Fruit fly (Drosophila melanogaster) whole organism, pupa: ENCODE measurements around the gene CG10194.

Experiments
- CG10348 ChIP-seq: fragments of 200-800 bp; sonication (Bioruptor generic); IDR thresholded peaks from 2 replicates; pipeline ENCODE4 v1.3.6; 2022; ENCODE audit warnings: missing biosample characterization, missing genetic modification characterization
- CG15710 ChIP-seq: fragments of 200-800 bp; sonication (Bioruptor generic); optimal IDR thresholded peaks from 2 replicates; lab custom pipeline; 2018; ENCODE audit warnings: missing biosample characterization, mild to moderate bottlenecking, missing genetic modification characterization, moderate library complexity
- CG17806 ChIP-seq: fragments of 200-800 bp; sonication (Bioruptor generic); optimal IDR thresholded peaks from 2 replicates; lab custom pipeline; 2018; ENCODE audit warnings: missing biosample characterization, mild to moderate bottlenecking, missing genetic modification characterization, moderate library complexity
- CG32121 ChIP-seq: fragments of 200-800 bp; sonication (Bioruptor generic); IDR thresholded peaks from 2 replicates; pipeline ENCODE4 v1.3.6; 2022; ENCODE audit warnings: missing biosample characterization, missing genetic modification characterization
- CG34367 ChIP-seq: fragments of 200-800 bp; sonication (Bioruptor generic); optimal IDR thresholded peaks from 2 replicates; lab custom pipeline; 2018; ENCODE audit warnings: missing biosample characterization, mild to moderate bottlenecking, missing genetic modification characterization
- CG4496 ChIP-seq: fragments of 200-800 bp; sonication (Bioruptor generic); IDR thresholded peaks from 3 replicates; pipeline ENCODE4 v1.3.6; 2022; ENCODE audit warnings: missing biosample characterization, missing genetic modification characterization
- CG8159 ChIP-seq: fragments of 200-800 bp; sonication (Bioruptor generic); optimal IDR thresholded peaks from 3 replicates; lab custom pipeline; 2018; ENCODE audit warnings: missing biosample characterization, mild to moderate bottlenecking, missing genetic modification characterization, moderate library complexity
- CG8301 ChIP-seq: fragments of 200-800 bp; sonication (Bioruptor generic); optimal IDR thresholded peaks from 2 replicates; lab custom pipeline; 2018; ENCODE audit warnings: missing biosample characterization, mild to moderate bottlenecking, missing genetic modification characterization
- CG9948 ChIP-seq: fragments of 200-800 bp; sonication (Bioruptor generic); optimal IDR thresholded peaks from 2 replicates; lab custom pipeline; 2018; ENCODE audit warnings: missing biosample characterization, mild to moderate bottlenecking, missing genetic modification characterization, moderate library complexity
- D1 ChIP-seq: fragments of 200-800 bp; sonication (Bioruptor generic); optimal IDR thresholded peaks from 2 replicates; lab custom pipeline; 2018; ENCODE audit warnings: missing biosample characterization, mild to moderate bottlenecking, missing genetic modification characterization, moderate library complexity
- EcR ChIP-seq: fragments of 200-800 bp; sonication (Bioruptor generic); optimal IDR thresholded peaks from 3 replicates; lab custom pipeline; 2019; ENCODE audit warnings: missing biosample characterization, missing genetic modification characterization, mild to moderate bottlenecking, moderate library complexity, missing genetic modification reagents
- Ets98B ChIP-seq: fragments of 200-800 bp; sonication (Bioruptor generic); IDR thresholded peaks from 2 replicates; pipeline ENCODE4 v1.3.6; 2022; ENCODE audit warnings: missing biosample characterization, missing genetic modification characterization
- Pif1B ChIP-seq: fragments of 200-800 bp; sonication (Bioruptor generic); optimal IDR thresholded peaks from 3 replicates; lab custom pipeline; 2016; ENCODE audit warnings: missing biosample characterization, missing genetic modification characterization
- Snoo ChIP-seq: fragments of 200-800 bp; sonication (Bioruptor generic); optimal IDR thresholded peaks from 3 replicates; lab custom pipeline; 2017; ENCODE audit warnings: missing biosample characterization, mild to moderate bottlenecking, missing genetic modification characterization, inconsistent platforms

DNA sequence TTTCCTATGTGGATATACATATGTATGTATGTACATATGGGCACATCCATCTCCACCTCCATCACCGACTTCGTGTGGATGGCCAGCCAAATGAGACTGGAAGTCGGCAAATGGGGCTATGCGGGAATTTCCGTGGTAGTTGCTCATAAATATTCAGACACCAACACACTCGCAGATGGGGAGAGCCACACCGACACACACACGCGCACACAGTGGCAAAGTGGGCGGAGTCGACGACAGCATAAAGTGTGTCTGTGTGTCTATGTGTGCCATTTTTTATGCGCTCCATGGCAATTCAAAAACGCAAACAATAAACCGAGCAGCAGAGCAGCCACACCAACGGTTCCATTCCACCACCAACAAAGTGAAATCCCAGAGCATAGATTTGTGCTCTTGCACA, 27.0 kb downstream of the CG10194 start:
- TF ChIP-seq CG34367 (no peak), Pif1B (GFP tag; lab: Kevin White, UChicago) (no peak), Snoo (tag; lab: Kevin White, UChicago) (no peak), Ets98B (GFP tag; lab: Robert Waterston, UW) (peak; percentile 19; the same call in 1 of the 2 replicates), D1 (tag; lab: Kevin White, UChicago) (no peak), CG8301 (no peak), CG10348 (GFP tag; lab: Robert Waterston, UW) (no peak), EcR (no peak), CG8159 (no peak), CG15710 (tag; lab: Kevin White, UChicago) (no peak), CG32121 (GFP tag; lab: Robert Waterston, UW) (no peak), CG4496 (GFP tag; lab: Robert Waterston, UW) (peak; percentile 72; the same call in 2 of the 3 replicates), CG17806 (tag; lab: Kevin White, UChicago) (no peak), CG9948 (no peak)
